Fruit fly (Drosophila melanogaster) whole organism, pupa: Measurements from ENCODE around the gene CG11470.

Experiments
- CG12605 ChIP-seq: fragments of 200-800 bp; sonication (Bioruptor generic); IDR thresholded peaks from 2 replicates; pipeline ENCODE4 v1.3.6; 2022; ENCODE audit warnings: missing biosample characterization, missing genetic modification characterization
- CG15710 ChIP-seq: fragments of 200-800 bp; sonication (Bioruptor generic); optimal IDR thresholded peaks from 2 replicates; lab custom pipeline; 2018; ENCODE audit warnings: missing biosample characterization, mild to moderate bottlenecking, missing genetic modification characterization, moderate library complexity
- CG17806 ChIP-seq: fragments of 200-800 bp; sonication (Bioruptor generic); optimal IDR thresholded peaks from 2 replicates; lab custom pipeline; 2018; ENCODE audit warnings: missing biosample characterization, mild to moderate bottlenecking, missing genetic modification characterization, moderate library complexity
- CG9948 ChIP-seq: fragments of 200-800 bp; sonication (Bioruptor generic); optimal IDR thresholded peaks from 2 replicates; lab custom pipeline; 2018; ENCODE audit warnings: missing biosample characterization, mild to moderate bottlenecking, missing genetic modification characterization, moderate library complexity
- Pif1A ChIP-seq: fragments of 200-800 bp; sonication (Bioruptor generic); optimal IDR thresholded peaks from 3 replicates; lab custom pipeline; 2016; ENCODE audit warnings: missing biosample characterization, missing genetic modification characterization
- Pif1B ChIP-seq: fragments of 200-800 bp; sonication (Bioruptor generic); optimal IDR thresholded peaks from 3 replicates; lab custom pipeline; 2016; ENCODE audit warnings: missing biosample characterization, missing genetic modification characterization
- Snoo ChIP-seq: fragments of 200-800 bp; sonication (Bioruptor generic); optimal IDR thresholded peaks from 3 replicates; lab custom pipeline; 2017; ENCODE audit warnings: missing biosample characterization, mild to moderate bottlenecking, missing genetic modification characterization, inconsistent platforms
- fd96Ca ChIP-seq: fragments of 200-800 bp; sonication (Bioruptor generic); IDR thresholded peaks from 3 replicates; pipeline ENCODE4 v1.3.6; 2022; ENCODE audit warnings: missing biosample characterization, missing genetic modification characterization

DNA sequence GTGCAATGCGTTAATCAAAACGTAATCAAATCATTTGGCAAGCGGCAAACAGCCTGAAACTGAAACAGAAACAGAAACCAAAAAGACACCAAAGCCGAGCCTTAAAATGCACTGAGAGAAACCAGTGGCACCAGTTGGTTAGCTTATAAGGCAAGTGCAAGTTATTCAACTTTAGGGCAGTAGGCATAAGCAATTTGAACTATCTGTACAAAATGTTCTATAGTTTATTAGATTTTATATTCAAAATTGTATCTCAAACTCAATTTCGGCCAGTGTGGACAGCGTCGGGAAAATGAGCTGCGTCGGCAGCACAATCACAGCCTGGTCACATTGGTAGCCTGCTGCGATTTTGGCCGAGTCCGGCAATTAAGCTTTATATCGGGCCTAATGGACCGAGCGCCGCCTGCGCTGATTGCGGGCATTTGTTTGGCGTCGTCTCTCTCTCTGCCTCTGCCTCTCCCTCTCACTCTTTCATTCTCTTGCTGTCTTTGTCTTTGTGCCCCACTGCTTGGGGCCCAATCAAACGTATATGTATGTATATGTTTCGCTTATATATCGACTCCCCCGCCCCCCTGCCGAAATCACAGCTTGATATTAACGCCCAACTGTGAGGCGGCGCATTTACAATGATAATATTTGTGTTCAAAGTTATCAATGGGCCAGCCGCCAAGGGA is 22.4 kb downstream of the CG11470 start:
- peak; percentile 62 for TF ChIP-seq Pif1A (GFP tag; lab: Kevin White, UChicago)
- peak; percentile 65 for TF ChIP-seq CG9948 (tag; lab: Kevin White, UChicago)
- peak; percentile 44; the same call in 1 of the 2 replicates for TF ChIP-seq CG12605
- TF ChIP-seq Pif1B (GFP tag; lab: Kevin White, UChicago) = peak; percentile 51
- TF ChIP-seq CG15710 (tag; lab: Kevin White, UChicago) = peak; percentile 69
- TF ChIP-seq Snoo (tag; lab: Kevin White, UChicago) = peak; percentile 80
- TF ChIP-seq CG17806 (tag; lab: Kevin White, UChicago) = peak; percentile 62
- TF ChIP-seq fd96Ca (GFP tag; lab: Robert Waterston, UW) = peak; percentile 85
